Fruit fly (Drosophila melanogaster) whole organism, embryonic: ENCODE measurements around the gene Eig71Ea.

Experiments used
- Blimp-1 ChIP-seq: fragments of 200-800 bp; sonication (Bioruptor generic); optimal IDR thresholded peaks from 3 replicates; lab custom pipeline; 2018; ENCODE audit warnings: missing biosample characterization, missing genetic modification characterization, mild to moderate bottlenecking, moderate library complexity, missing genetic modification reagents
- C15 ChIP-seq: fragments of 200-800 bp; sonication (Bioruptor generic); IDR thresholded peaks from 3 replicates; pipeline ENCODE4 v1.3.6; 2022; ENCODE audit warnings: missing biosample characterization, missing genetic modification characterization
- CG10267 ChIP-seq: fragments of 200-800 bp; sonication (Bioruptor generic); optimal IDR thresholded peaks from 2 replicates; lab custom pipeline; 2018; ENCODE audit warnings: missing biosample characterization, mild to moderate bottlenecking, missing genetic modification characterization, moderate library complexity
- CG10462 ChIP-seq: fragments of 200-800 bp; sonication (Bioruptor generic); optimal IDR thresholded peaks from 2 replicates; lab custom pipeline; 2016; ENCODE audit warnings: missing biosample characterization, missing genetic modification characterization
- CG10979 ChIP-seq: fragments of 200-800 bp; sonication (Bioruptor generic); optimal IDR thresholded peaks from 2 replicates; lab custom pipeline; 2018; ENCODE audit warnings: missing biosample characterization, mild to moderate bottlenecking, missing genetic modification characterization, moderate library complexity
- CG12391 ChIP-seq: fragments of 200-800 bp; sonication (Bioruptor generic); optimal IDR thresholded peaks from 3 replicates; lab custom pipeline; 2018; ENCODE audit warnings: missing biosample characterization, mild to moderate bottlenecking, missing genetic modification characterization, moderate library complexity
- CG13624 ChIP-seq: fragments of 200-800 bp; sonication (Bioruptor generic); optimal IDR thresholded peaks from 2 replicates; lab custom pipeline; 2016; ENCODE audit warnings: missing biosample characterization, missing genetic modification characterization
- CG14710 ChIP-seq: fragments of 200-800 bp; sonication (Bioruptor generic); optimal IDR thresholded peaks from 3 replicates; lab custom pipeline; 2019; ENCODE audit warnings: missing biosample characterization, mild to moderate bottlenecking, missing genetic modification characterization, moderate library complexity
- CG1602 ChIP-seq: fragments of 200-800 bp; sonication (Bioruptor generic); optimal IDR thresholded peaks from 3 replicates; lab custom pipeline; 2016; ENCODE audit warnings: missing biosample characterization, missing genetic modification characterization
- CG1603 ChIP-seq: fragments of 200-800 bp; sonication (Bioruptor generic); optimal IDR thresholded peaks from 2 replicates; lab custom pipeline; 2019; ENCODE audit warnings: missing biosample characterization, mild to moderate bottlenecking, missing genetic modification characterization, moderate library complexity
- CG17328 ChIP-seq: fragments of 200-800 bp; sonication (Bioruptor generic); IDR thresholded peaks from 2 replicates; pipeline ENCODE4 v1.3.6; 2022; ENCODE audit warnings: missing biosample characterization, missing genetic modification characterization
- CG17829 ChIP-seq: fragments of 200-800 bp; optimal IDR thresholded peaks from 2 replicates; lab custom pipeline; 2019; ENCODE audit warnings: missing biosample characterization, mild to moderate bottlenecking, missing genetic modification characterization, moderate library complexity
- CG18262 ChIP-seq: fragments of 200-800 bp; optimal IDR thresholded peaks from 3 replicates; lab custom pipeline; 2019; ENCODE audit warnings: missing biosample characterization, mild to moderate bottlenecking, missing genetic modification characterization, moderate library complexity
- CG2116 ChIP-seq: fragments of 200-800 bp; sonication (Bioruptor generic); optimal IDR thresholded peaks from 3 replicates; lab custom pipeline; 2018; ENCODE audit warnings: missing biosample characterization, mild to moderate bottlenecking, missing genetic modification characterization
- CG2712 ChIP-seq: fragments of 200-800 bp; optimal IDR thresholded peaks from 3 replicates; lab custom pipeline; 2019; ENCODE audit warnings: missing biosample characterization, mild to moderate bottlenecking, missing genetic modification characterization, moderate library complexity
- CG7372 ChIP-seq: fragments of 200-800 bp; sonication (Bioruptor generic); IDR thresholded peaks from 2 replicates; pipeline ENCODE4 v1.3.6; 2022; ENCODE audit warnings: missing biosample characterization, missing genetic modification characterization
- CG7839 ChIP-seq: fragments of 200-800 bp; sonication (Bioruptor generic); optimal IDR thresholded peaks from 3 replicates; lab custom pipeline; 2018; ENCODE audit warnings: missing biosample characterization, mild to moderate bottlenecking, missing genetic modification characterization, moderate library complexity
- CG9609 ChIP-seq: fragments of 200-800 bp; sonication (Bioruptor generic); optimal IDR thresholded peaks from 3 replicates; lab custom pipeline; 2016; ENCODE audit warnings: missing biosample characterization, missing genetic modification characterization
- CG9727 ChIP-seq: fragments of 200-800 bp; sonication (Bioruptor generic); optimal IDR thresholded peaks from 3 replicates; lab custom pipeline; 2017; ENCODE audit warnings: missing biosample characterization, mild to moderate bottlenecking, missing genetic modification characterization
- Chrac-16 ChIP-seq: fragments of 200-800 bp; sonication (Bioruptor generic); optimal IDR thresholded peaks from 3 replicates; lab custom pipeline; 2016; ENCODE audit warnings: missing biosample characterization, missing genetic modification characterization
- Ets65A ChIP-seq: fragments of 200-800 bp; sonication (Bioruptor generic); peaks from one replicate; lab custom pipeline; 2016; ENCODE audit warnings: missing biosample characterization, missing genetic modification characterization
- Fer2 ChIP-seq: fragments of 200-800 bp; sonication (Bioruptor generic); optimal IDR thresholded peaks from 2 replicates; lab custom pipeline; 2018; ENCODE audit warnings: missing biosample characterization, mild to moderate bottlenecking, missing genetic modification characterization, moderate library complexity
- Hand ChIP-seq: fragments of 200-800 bp; sonication (Bioruptor generic); optimal IDR thresholded peaks from 2 replicates; lab custom pipeline; 2017; ENCODE audit warnings: mild to moderate bottlenecking, missing biosample characterization, missing genetic modification reagents, missing genetic modification characterization
- Med ChIP-seq: fragments of 200-800 bp; sonication (Bioruptor generic); peaks from one replicate; lab custom pipeline; 2016; ENCODE audit warnings: missing biosample characterization, missing genetic modification characterization, mild to moderate bottlenecking, inconsistent platforms, moderate library complexity
- Poxn ChIP-seq: fragments of 200-800 bp; sonication (Bioruptor generic); IDR thresholded peaks from 2 replicates; pipeline ENCODE4 v1.3.6; 2022; ENCODE audit warnings: missing biosample characterization, missing genetic modification characterization
- Sox102F ChIP-seq: fragments of 200-800 bp; sonication (Bioruptor generic); optimal IDR thresholded peaks from 2 replicates; lab custom pipeline; 2018; ENCODE audit warnings: missing biosample characterization, mild to moderate bottlenecking, missing genetic modification characterization, moderate library complexity
- Ssrp ChIP-seq: fragments of 200-800 bp; sonication (Bioruptor generic); optimal IDR thresholded peaks from 2 replicates; lab custom pipeline; 2018; ENCODE audit warnings: missing biosample characterization, mild to moderate bottlenecking, missing genetic modification characterization, moderate library complexity
- Taf1 ChIP-seq: fragments of 200-800 bp; sonication (Bioruptor generic); IDR thresholded peaks from 2 replicates; pipeline ENCODE4 v1.3.6; 2022; ENCODE audit warnings: missing biosample characterization, missing genetic modification characterization
- Tbp ChIP-seq: fragments of >200 bp; optimal IDR thresholded peaks from 2 replicates; lab custom pipeline; 2018; ENCODE audit warnings: missing biosample characterization, missing genetic modification characterization
- Xrp1 ChIP-seq: fragments of 200-800 bp; sonication (Bioruptor generic); IDR thresholded peaks from 2 replicates; pipeline ENCODE4 v1.3.6; 2022; ENCODE audit warnings: missing biosample characterization, missing genetic modification characterization
- amos ChIP-seq: fragments of 200-800 bp; sonication (Bioruptor generic); IDR thresholded peaks from 2 replicates; pipeline ENCODE4 v1.3.6; 2022; ENCODE audit warnings: missing biosample characterization, missing genetic modification characterization; ENCODE audit not compliant: partially characterized antibody
- bsh ChIP-seq, 2 experiments: fragments of 200-800 bp; sonication (Bioruptor generic); optimal IDR thresholded peaks; 2 replicates each; lab custom pipeline; 2017 to 2018; ENCODE audit warnings: mild to moderate bottlenecking in 2 of 2, missing biosample characterization in 2 of 2, missing genetic modification characterization in 2 of 2, moderate library complexity in 1 of 2
- chn ChIP-seq: fragments of 200-800 bp; sonication (Bioruptor generic); optimal IDR thresholded peaks from 2 replicates; lab custom pipeline; 2016; ENCODE audit warnings: missing biosample characterization, missing genetic modification characterization
- dmrt11E ChIP-seq: fragments of 200-800 bp; sonication (Bioruptor generic); optimal IDR thresholded peaks from 3 replicates; lab custom pipeline; 2018; ENCODE audit warnings: missing biosample characterization, mild to moderate bottlenecking, missing genetic modification characterization, moderate library complexity
- gem ChIP-seq: fragments of 200-800 bp; sonication (Bioruptor generic); optimal IDR thresholded peaks from 2 replicates; lab custom pipeline; 2019; ENCODE audit warnings: missing biosample characterization, mild to moderate bottlenecking, missing genetic modification characterization, moderate library complexity
- prd ChIP-seq, 3 experiments: fragments of >200 bp in 2 of 3; fragments of 200-800 bp in 1 of 3; sonication (Bioruptor generic) in 1 of 3; optimal IDR thresholded peaks in 2 of 3; IDR thresholded peaks in 1 of 3; 2 replicates in 2 of 3; 3 replicates in 1 of 3; pipeline versions ENCODE4 v1.3.6 to Lab custom; 2017 to 2022; ENCODE audit warnings: missing biosample characterization in 1 of 3, missing genetic modification characterization in 1 of 3
- salm ChIP-seq: fragments of 200-800 bp; sonication (Bioruptor generic); optimal IDR thresholded peaks from 2 replicates; lab custom pipeline; 2018; ENCODE audit warnings: missing biosample characterization, mild to moderate bottlenecking, missing genetic modification characterization
- sens ChIP-seq: fragments of 200-800 bp; sonication (Bioruptor generic); peaks from one replicate; lab custom pipeline; 2016; ENCODE audit warnings: missing biosample characterization, missing genetic modification characterization
- trem ChIP-seq: fragments of 200-800 bp; optimal IDR thresholded peaks from 3 replicates; lab custom pipeline; 2019; ENCODE audit warnings: missing biosample characterization, mild to moderate bottlenecking, missing genetic modification characterization, moderate library complexity
- zen ChIP-seq: fragments of 200-800 bp; sonication (Bioruptor generic); optimal IDR thresholded peaks from 3 replicates; lab custom pipeline; 2018; ENCODE audit warnings: missing biosample characterization, mild to moderate bottlenecking, missing genetic modification characterization, moderate library complexity

Gene Eig71Ea

DNA sequence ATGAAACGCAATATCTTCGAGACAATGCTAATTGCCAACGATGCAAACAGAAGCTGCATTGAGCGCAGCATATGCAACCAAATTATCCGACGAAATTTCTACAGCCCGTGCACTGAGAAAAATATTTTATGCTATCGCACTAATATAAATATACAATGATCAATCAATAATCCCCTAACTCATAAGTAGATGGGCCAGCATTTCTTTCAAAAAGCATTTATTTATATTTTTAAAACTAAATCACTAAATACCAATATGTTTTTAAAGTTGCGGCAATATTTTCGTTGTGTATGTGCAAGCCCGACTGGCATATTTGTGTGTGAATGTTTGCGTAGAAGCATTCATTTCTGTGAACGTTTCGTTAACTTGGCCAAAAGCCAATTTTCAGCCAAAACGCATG is 3.3 kb downstream of the Eig71Ea start:
- TF ChIP-seq Sox102F (GFP tag; lab: Kevin White, UChicago) = peak; percentile 13
- peak; percentile 30 for TF ChIP-seq CG2712
- TF ChIP-seq gem (tag; lab: Kevin White, UChicago) = peak; percentile 35
- TF ChIP-seq CG10267 (tag; lab: Kevin White, UChicago) = no peak
- TF ChIP-seq Fer2 (tag; lab: Kevin White, UChicago) = no peak
- no peak for TF ChIP-seq Chrac-16 (GFP tag; lab: Kevin White, UChicago)
- TF ChIP-seq Ets65A = peak; percentile 17
- peak; percentile 10 for TF ChIP-seq CG18262 (tag; lab: Kevin White, UChicago)
- TF ChIP-seq Blimp-1 (GFP tag; lab: Kevin White, UChicago) = peak; percentile 3
- TF ChIP-seq CG12391 (tag; lab: Kevin White, UChicago) = peak; percentile 6
- TF ChIP-seq CG10462 (GFP tag; lab: Kevin White, UChicago) = peak; percentile 4
- TF ChIP-seq trem (tag; lab: Kevin White, UChicago) = peak; percentile 4
- TF ChIP-seq zen (tag; lab: Kevin White, UChicago) = peak; percentile 26
- TF ChIP-seq amos (GFP tag; lab: Robert Waterston, UW) = no peak
- TF ChIP-seq CG17829 (tag; lab: Kevin White, UChicago) = peak; percentile 5
- TF ChIP-seq dmrt11E (tag; lab: Kevin White, UChicago) = peak; percentile 46
- peak; percentile 15 for TF ChIP-seq CG1603
- peak; percentile 5 for TF ChIP-seq Ssrp (tag; lab: Kevin White, UChicago)
- TF ChIP-seq chn (GFP tag; lab: Kevin White, UChicago) = no peak
- TF ChIP-seq CG13624 (GFP tag; lab: Kevin White, UChicago) = no peak
- no peak for TF ChIP-seq Hand (GFP tag; lab: Kevin White, UChicago)
- no peak for TF ChIP-seq C15 (GFP tag; lab: Robert Waterston, UW)
- TF ChIP-seq Med (GFP tag; lab: Kevin White, UChicago) = peak; percentile 54
- TF ChIP-seq salm = no peak
- TF ChIP-seq CG7839 (tag; lab: Kevin White, UChicago) = peak; percentile 3
- peak; percentile 7 for TF ChIP-seq CG9727
- no peak for TF ChIP-seq CG2116 (GFP tag; lab: Kevin White, UChicago)
- no peak for TF ChIP-seq CG7372 (GFP tag; lab: Robert Waterston, UW)
- TF ChIP-seq sens (GFP tag; lab: Kevin White, UChicago) = peak; percentile 70
- TF ChIP-seq bsh (GFP tag; optimal IDR thresholded peaks at IDR 0.05; lab: Kevin White, UChicago) = peak in 1 of 2 experiments; percentile 29
- no peak for TF ChIP-seq prd (optimal IDR thresholded peaks at IDR 0.05; lab: Kevin White, UChicago)
- TF ChIP-seq prd (GFP tag; IDR thresholded peaks at IDR 0.05; lab: Robert Waterston, UW) = peak; percentile 38; the same call in 1 of the 3 replicates
- TF ChIP-seq CG17328 (GFP tag; lab: Robert Waterston, UW) = peak; percentile 28; the same call in 1 of the 2 replicates
- 0 out of 2 replicates have a peak, but pooled peaks have one; percentile 24 for TF ChIP-seq Xrp1 (GFP tag; lab: Robert Waterston, UW)
- TF ChIP-seq CG1602 (GFP tag; lab: Kevin White, UChicago) = no peak
- no peak for TF ChIP-seq Tbp (GFP tag; lab: Kevin White, UChicago)

DNA sequence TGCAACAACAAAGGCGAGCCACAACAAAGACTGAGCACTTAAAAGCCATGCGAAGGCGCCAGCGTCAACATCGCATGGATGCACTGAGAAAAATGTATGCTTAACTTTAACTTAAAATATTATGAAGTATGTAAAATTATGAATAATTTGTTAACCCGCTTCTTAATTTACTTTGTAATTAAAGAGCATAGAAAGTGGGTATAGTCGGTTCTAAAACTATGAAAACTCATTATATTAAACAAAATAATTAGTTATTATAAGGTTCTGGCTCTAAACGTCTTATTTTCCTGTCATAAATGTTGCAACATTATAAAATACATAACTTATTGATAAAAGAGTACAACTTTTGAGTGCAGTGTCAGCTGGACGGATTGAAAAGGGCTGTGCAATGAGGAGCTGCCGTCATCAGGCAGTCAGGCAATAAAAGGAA is 7.9 kb downstream of the Eig71Ea start:
- no peak for TF ChIP-seq Poxn (GFP tag; lab: Robert Waterston, UW)
- TF ChIP-seq sens (GFP tag; lab: Kevin White, UChicago) = peak; percentile 67
- TF ChIP-seq Xrp1 (GFP tag; lab: Robert Waterston, UW) = 0 out of 2 replicates have a peak, but pooled peaks have one; percentile 16
- peak; percentile 9 for TF ChIP-seq CG10979 (tag; lab: Kevin White, UChicago)
- 0 out of 2 replicates have a peak, but pooled peaks have one; percentile 15 for TF ChIP-seq Taf1 (GFP tag; lab: Robert Waterston, UW)
- TF ChIP-seq Blimp-1 (GFP tag; lab: Kevin White, UChicago) = peak; percentile 12
- peak; percentile 8 for TF ChIP-seq CG14710
- no peak for TF ChIP-seq CG9609 (GFP tag; lab: Kevin White, UChicago)
